Worm (Caenorhabditis elegans): ENCODE data around the gene srz-62.

srz-62 gene

ce11 chrIV:3874417-3874816 is 25.9 kb upstream of the srz-62 start:
- TF ChIP-seq zag-1 (tag; optimal IDR thresholded peaks at IDR 0.05) = no peak
- peak in 2 of 6 experiments; percentile 0 to 10 for TF ChIP-seq elt-3 (tag; optimal IDR thresholded peaks at IDR 0.05)
- no peak for TF ChIP-seq ceh-88 (GFP tag; IDR thresholded peaks at IDR 0.05)
- peak; percentile 68 for TF ChIP-seq ama-1 (optimal IDR thresholded peaks at IDR 0.05)
- TF ChIP-seq nhr-47 (tag; optimal IDR thresholded peaks at IDR 0.05) = peak; percentile 22
- peak; percentile 77 for TF ChIP-seq lin-14 (GFP tag; optimal IDR thresholded peaks at IDR 0.05)
- TF ChIP-seq nhr-12 (tag; optimal IDR thresholded peaks at IDR 0.05) = no peak
- peak; percentile 9 for TF ChIP-seq lin-15B (tag; optimal IDR thresholded peaks at IDR 0.05)
- TF ChIP-seq lsy-2 (tag; optimal IDR thresholded peaks at IDR 0.05) = peak in 1 of 2 experiments; percentile 39
- no peak for TF ChIP-seq tbx-2 (tag; optimal IDR thresholded peaks at IDR 0.05)
- TF ChIP-seq C34B4.2 (tag; optimal IDR thresholded peaks at IDR 0.05) = no peak
- TF ChIP-seq skn-1 (tag; optimal IDR thresholded peaks at IDR 0.05) = no peak
- peak; percentile 49 for TF ChIP-seq aly-2 (tag; optimal IDR thresholded peaks at IDR 0.05)
- no peak for TF ChIP-seq unc-62 (GFP tag; optimal IDR thresholded peaks at IDR 0.05)
- TF ChIP-seq lin-13 (GFP tag; optimal IDR thresholded peaks at IDR 0.05) = no peak
- TF ChIP-seq efl-1 (optimal IDR thresholded peaks at IDR 0.05) = peak; percentile 34 to 46
- TF ChIP-seq efl-1 (GFP tag; optimal IDR thresholded peaks at IDR 0.05 in 1 of 2) = peak in 1 of 2 experiments; percentile 17
- no peak for TF ChIP-seq ceh-8 (GFP tag; optimal IDR thresholded peaks at IDR 0.05)
- peak; percentile 50 for TF ChIP-seq nhr-71 (tag; optimal IDR thresholded peaks at IDR 0.05)
- no peak for TF ChIP-seq tlp-1 (tag; optimal IDR thresholded peaks at IDR 0.05)
- TF ChIP-seq nhr-20 (tag; optimal IDR thresholded peaks at IDR 0.05) = peak; percentile 41
- no peak for TF ChIP-seq nhr-11 (tag; optimal IDR thresholded peaks at IDR 0.05)
- TF ChIP-seq blmp-1 (tag; optimal IDR thresholded peaks at IDR 0.05) = peak; percentile 31
- peak in 1 of 3 experiments; percentile 10 for TF ChIP-seq ceh-82 (tag; optimal IDR thresholded peaks at IDR 0.05)
- TF ChIP-seq nhr-28 (tag; optimal IDR thresholded peaks at IDR 0.05) = no peak
- TF ChIP-seq nhr-19 (GFP tag; conservative IDR thresholded peaks at IDR 0.05) = no peak
- no peak for TF ChIP-seq ztf-4 (tag; optimal IDR thresholded peaks at IDR 0.05)
- TF ChIP-seq dsc-1 (tag; optimal IDR thresholded peaks at IDR 0.05) = no peak
- TF ChIP-seq ceh-90 (tag; optimal IDR thresholded peaks at IDR 0.05) = no peak
- no peak for TF ChIP-seq pqm-1 (tag; optimal IDR thresholded peaks at IDR 0.05)
- TF ChIP-seq nhr-85 (tag) = peak; percentile 56
- peak; percentile 8 for TF ChIP-seq zip-4 (GFP tag; optimal IDR thresholded peaks at IDR 0.05)
- peak; percentile 47 for TF ChIP-seq snu-23 (GFP tag; optimal IDR thresholded peaks at IDR 0.05)
- no peak for TF ChIP-seq hlh-17 (GFP tag; optimal IDR thresholded peaks at IDR 0.05; ENCODE audit: borderline replicate concordance)
- peak; percentile 38 for TF ChIP-seq mep-1 (tag; optimal IDR thresholded peaks at IDR 0.05)
- no peak for TF ChIP-seq unc-30 (tag; optimal IDR thresholded peaks at IDR 0.05)
- no peak for TF ChIP-seq vab-15 (tag; optimal IDR thresholded peaks at IDR 0.05)
- TF ChIP-seq elt-2 (tag; optimal IDR thresholded peaks at IDR 0.05) = no peak
- peak; percentile 14 for TF ChIP-seq rnt-1 (tag; optimal IDR thresholded peaks at IDR 0.05)
- peak; percentile 60 for TF ChIP-seq fkh-8 (tag; optimal IDR thresholded peaks at IDR 0.05)
- no peak for TF ChIP-seq lin-39 (tag; optimal IDR thresholded peaks at IDR 0.05)
- TF ChIP-seq nhr-90 (tag; optimal IDR thresholded peaks at IDR 0.05; ENCODE audit: poor library complexity) = peak; percentile 8
- TF ChIP-seq efl-3 (GFP tag; optimal IDR thresholded peaks at IDR 0.05) = no peak
- TF ChIP-seq F16B12.6 (tag; optimal IDR thresholded peaks at IDR 0.05) = no peak
- no peak for TF ChIP-seq mab-9 (GFP tag; IDR thresholded peaks at IDR 0.05)
- peak; percentile 10 for TF ChIP-seq swsn-7 (tag; optimal IDR thresholded peaks at IDR 0.05)
- TF ChIP-seq fos-1 (tag; optimal IDR thresholded peaks at IDR 0.05) = no peak
- peak; percentile 2 to 17 (median 15) for TF ChIP-seq dpl-1 (GFP tag; optimal IDR thresholded peaks at IDR 0.05)
- no peak for TF ChIP-seq irx-1 (tag; optimal IDR thresholded peaks at IDR 0.05)
- TF ChIP-seq ces-1 (GFP tag; optimal IDR thresholded peaks at IDR 0.05) = no peak
- TF ChIP-seq C16A3.4 (tag; optimal IDR thresholded peaks at IDR 0.05) = no peak
- TF ChIP-seq nhr-237 (tag; optimal IDR thresholded peaks at IDR 0.05) = no peak
- peak; percentile 17 to 41 for TF ChIP-seq lin-35 (GFP tag; optimal IDR thresholded peaks at IDR 0.05)

All from whole organism, L1 larva.